Worm (Caenorhabditis elegans) whole organism, midembryonic: Measurements from ENCODE around the gene csq-1.

ENCODE experiments used
- T22C8.4 ChIP-seq: fragments of 200-800 bp; sonication (Bioruptor generic); IDR thresholded peaks from 2 replicates; pipeline ENCODE4 v1.3.6; 2022; ENCODE audit warnings: missing genetic modification characterization, missing compliant biosample characterization
- cog-1 ChIP-seq: sonication (generic microtip); optimal IDR thresholded peaks from 2 replicates; lab custom pipeline; 2016; ENCODE audit warnings: missing genetic modification characterization, missing compliant biosample characterization
- flt-1 ChIP-seq: fragments of 200-800 bp; sonication (Bioruptor generic); IDR thresholded peaks from 2 replicates; pipeline ENCODE4 v1.3.6; 2022; ENCODE audit warnings: missing genetic modification characterization, missing compliant biosample characterization
- klf-2 ChIP-seq: fragments of 200-800 bp; sonication (Bioruptor generic); conservative IDR thresholded peaks from 2 replicates; pipeline ENCODE4 v1.3.6; 2022; ENCODE audit warnings: missing genetic modification reagents, missing genetic modification characterization, missing compliant biosample characterization
- med-1 ChIP-seq: sonication (generic microtip); optimal IDR thresholded peaks from 2 replicates; lab custom pipeline; 2017; ENCODE audit warnings: missing genetic modification characterization, mild to moderate bottlenecking, missing compliant biosample characterization, antibody characterized with exemption, missing genetic modification reagents; ENCODE audit not compliant: insufficient read depth
- ref-1 ChIP-seq: fragments of 200-800 bp; sonication (Bioruptor generic); conservative IDR thresholded peaks from 2 replicates; pipeline ENCODE4 v1.3.6; 2022; ENCODE audit warnings: missing genetic modification reagents, missing genetic modification characterization, missing compliant biosample characterization
- tab-1 ChIP-seq: fragments of 200-800 bp; sonication (Bioruptor generic); IDR thresholded peaks from 2 replicates; pipeline ENCODE4 v1.3.6; 2022; ENCODE audit warnings: missing genetic modification characterization, missing compliant biosample characterization
- ztf-23 ChIP-seq: fragments of 200-800 bp; sonication (Bioruptor generic); IDR thresholded peaks from 2 replicates; pipeline ENCODE4 v1.3.6; 2022; ENCODE audit warnings: missing genetic modification reagents, missing genetic modification characterization, missing compliant biosample characterization
- ztf-29 ChIP-seq: fragments of 200-800 bp; sonication (Bioruptor generic); IDR thresholded peaks from 2 replicates; pipeline ENCODE4 v1.3.6; 2022; ENCODE audit warnings: missing genetic modification reagents, missing genetic modification characterization, missing compliant biosample characterization

The csq-1 gene

ce11 chrX:14680474-14680873 is 4.2 kb upstream of the csq-1 start:
- TF ChIP-seq ref-1 (GFP tag; lab: Robert Waterston, UW): no peak
- TF ChIP-seq cog-1 (tag; lab: Kevin White, UChicago): no peak
- no peak for TF ChIP-seq flt-1 (GFP tag; lab: Robert Waterston, UW)
- TF ChIP-seq tab-1 (GFP tag; lab: Robert Waterston, UW): no peak
- no peak for TF ChIP-seq med-1
- TF ChIP-seq klf-2 (GFP tag; lab: Robert Waterston, UW): no peak
- TF ChIP-seq T22C8.4 (GFP tag; lab: Robert Waterston, UW): no peak
- no peak for TF ChIP-seq ztf-23 (GFP tag; lab: Robert Waterston, UW)
- no peak for TF ChIP-seq ztf-29 (GFP tag; lab: Robert Waterston, UW)

- TF ChIP-seq klf-2 (GFP tag; lab: Robert Waterston, UW): no peak
- no peak for TF ChIP-seq ztf-23 (GFP tag; lab: Robert Waterston, UW)
- TF ChIP-seq cog-1 (tag; lab: Kevin White, UChicago): no peak
- no peak for TF ChIP-seq tab-1 (GFP tag; lab: Robert Waterston, UW)
- no peak for TF ChIP-seq ref-1 (GFP tag; lab: Robert Waterston, UW)
- TF ChIP-seq flt-1 (GFP tag; lab: Robert Waterston, UW): no peak
- no peak for TF ChIP-seq ztf-29 (GFP tag; lab: Robert Waterston, UW)
- no peak for TF ChIP-seq T22C8.4 (GFP tag; lab: Robert Waterston, UW)
- no peak for TF ChIP-seq med-1
These were observed 8.2 kb downstream of the csq-1 start, which contains the start of gene sox-3 for ce11 chrX:14692905-14693304. Gene sox-3 (minus strand): TSS chrX:14693005.

- no peak for TF ChIP-seq ref-1 (GFP tag; lab: Robert Waterston, UW)
- no peak for TF ChIP-seq ztf-29 (GFP tag; lab: Robert Waterston, UW)
- TF ChIP-seq flt-1 (GFP tag; lab: Robert Waterston, UW): no peak
- no peak for TF ChIP-seq cog-1 (tag; lab: Kevin White, UChicago)
- TF ChIP-seq med-1: no peak
- no peak for TF ChIP-seq klf-2 (GFP tag; lab: Robert Waterston, UW)
- no peak for TF ChIP-seq tab-1 (GFP tag; lab: Robert Waterston, UW)
- TF ChIP-seq T22C8.4 (GFP tag; lab: Robert Waterston, UW): no peak
- no peak for TF ChIP-seq ztf-23 (GFP tag; lab: Robert Waterston, UW)
These were observed 10.0 kb downstream of the csq-1 start for ce11 chrX:14694633-14695177.

- TF ChIP-seq T22C8.4 (GFP tag; lab: Robert Waterston, UW): no peak
- no peak for TF ChIP-seq tab-1 (GFP tag; lab: Robert Waterston, UW)
- no peak for TF ChIP-seq med-1
- no peak for TF ChIP-seq ztf-23 (GFP tag; lab: Robert Waterston, UW)
- no peak for TF ChIP-seq klf-2 (GFP tag; lab: Robert Waterston, UW)
- no peak for TF ChIP-seq cog-1 (tag; lab: Kevin White, UChicago)
- TF ChIP-seq ztf-29 (GFP tag; lab: Robert Waterston, UW): no peak
- no peak for TF ChIP-seq flt-1 (GFP tag; lab: Robert Waterston, UW)
- no peak for TF ChIP-seq ref-1 (GFP tag; lab: Robert Waterston, UW)
These were observed 11.2 kb downstream of the csq-1 start for ce11 chrX:14695892-14696291.

- no peak for TF ChIP-seq T22C8.4 (GFP tag; lab: Robert Waterston, UW)
- no peak for TF ChIP-seq klf-2 (GFP tag; lab: Robert Waterston, UW)
- TF ChIP-seq ref-1 (GFP tag; lab: Robert Waterston, UW): no peak
- TF ChIP-seq ztf-23 (GFP tag; lab: Robert Waterston, UW): no peak
These were observed 15.2 kb downstream of the csq-1 start, which contains the start of gene hch-1 for ce11 chrX:14699866-14700265. Gene hch-1 (minus strand): TSS chrX:14699977.

- TF ChIP-seq cog-1 (tag; lab: Kevin White, UChicago): no peak
- no peak for TF ChIP-seq flt-1 (GFP tag; lab: Robert Waterston, UW)
- no peak for TF ChIP-seq med-1
- no peak for TF ChIP-seq ref-1 (GFP tag; lab: Robert Waterston, UW)
- no peak for TF ChIP-seq T22C8.4 (GFP tag; lab: Robert Waterston, UW)
- no peak for TF ChIP-seq klf-2 (GFP tag; lab: Robert Waterston, UW)
- TF ChIP-seq ztf-23 (GFP tag; lab: Robert Waterston, UW): no peak
- no peak for TF ChIP-seq tab-1 (GFP tag; lab: Robert Waterston, UW)
- TF ChIP-seq ztf-29 (GFP tag; lab: Robert Waterston, UW): no peak
These were observed 16.8 kb downstream of the csq-1 start, which contains the start of gene F40E10.5 for ce11 chrX:14701490-14701889. Gene F40E10.5 (plus strand): TSS chrX:14701790.

- TF ChIP-seq flt-1 (GFP tag; lab: Robert Waterston, UW) (no peak), tab-1 (GFP tag; lab: Robert Waterston, UW) (no peak), med-1 (no peak), T22C8.4 (GFP tag; lab: Robert Waterston, UW) (no peak), klf-2 (GFP tag; lab: Robert Waterston, UW) (no peak), ztf-23 (GFP tag; lab: Robert Waterston, UW) (no peak)
These were observed 20.3 kb downstream of the csq-1 start for ce11 chrX:14704933-14705332.

ce11 chrX:14706698-14707285 is 22.1 kb downstream of the csq-1 start, which contains the start of gene tmem-184:
Gene tmem-184 (minus strand): TSS chrX:14706861.
- TF ChIP-seq cog-1 (tag; lab: Kevin White, UChicago) (no peak), med-1 (no peak), tab-1 (GFP tag; lab: Robert Waterston, UW) (no peak), ztf-23 (GFP tag; lab: Robert Waterston, UW) (no peak), klf-2 (GFP tag; lab: Robert Waterston, UW) (no peak), flt-1 (GFP tag; lab: Robert Waterston, UW) (no peak), ref-1 (GFP tag; lab: Robert Waterston, UW) (no peak), ztf-29 (GFP tag; lab: Robert Waterston, UW) (no peak), T22C8.4 (GFP tag; lab: Robert Waterston, UW) (no peak)

- no peak for TF ChIP-seq ztf-29 (GFP tag; lab: Robert Waterston, UW)
- TF ChIP-seq tab-1 (GFP tag; lab: Robert Waterston, UW): peak; percentile 72; the same call in 1 of the 2 replicates
- peak; percentile 53 for TF ChIP-seq cog-1 (tag; lab: Kevin White, UChicago)
- peak; percentile 85 for TF ChIP-seq flt-1 (GFP tag; lab: Robert Waterston, UW)
- no peak for TF ChIP-seq med-1
- 0 out of 2 replicates have a peak, but pooled peaks have one; percentile 17 for TF ChIP-seq ztf-23 (GFP tag; lab: Robert Waterston, UW)
- peak; percentile 95 for TF ChIP-seq T22C8.4 (GFP tag; lab: Robert Waterston, UW)
- no peak for TF ChIP-seq klf-2 (GFP tag; lab: Robert Waterston, UW)
- no peak for TF ChIP-seq ref-1 (GFP tag; lab: Robert Waterston, UW)
These were observed 23.5 kb downstream of the csq-1 start for ce11 chrX:14708176-14708642.
